Worm (Caenorhabditis elegans): ENCODE data around the gene oac-3.

- TF ChIP-seq nhr-237 (tag; optimal IDR thresholded peaks at IDR 0.05) (no peak), pqm-1 (tag; optimal IDR thresholded peaks at IDR 0.05) (no peak), lin-15B (tag; optimal IDR thresholded peaks at IDR 0.05) (no peak), pha-4 (tag; optimal IDR thresholded peaks at IDR 0.05) (peak; percentile 22), aly-2 (tag; optimal IDR thresholded peaks at IDR 0.05) (no peak), R02D3.7 (tag; optimal IDR thresholded peaks at IDR 0.05) (no peak), unc-62 (GFP tag; optimal IDR thresholded peaks at IDR 0.05) (no peak), elt-1 (tag; optimal IDR thresholded peaks at IDR 0.05) (no peak)
These were observed 6.9 kb downstream of the oac-3 start, which contains the start of gene stdh-1 for ce11 chrV:13906166-13906565.

Data from whole organism, L3 larva.